Worm (Caenorhabditis elegans) whole organism, late embryonic: ENCODE results near the gene srx-67.

Experiments
- ama-1 ChIP-seq: fragments of 150-350 bp; optimal IDR thresholded peaks from 2 replicates; lab custom pipeline; 2014
- nfya-1 ChIP-seq: sonication (generic microtip); optimal IDR thresholded peaks from 2 replicates; lab custom pipeline; 2017; ENCODE audit warnings: missing genetic modification characterization, mild to moderate bottlenecking, missing compliant biosample characterization, antibody characterized with exemption, moderate library complexity
- ttx-3 ChIP-seq: sonication (generic microtip); optimal IDR thresholded peaks from 2 replicates; lab custom pipeline; 2016; ENCODE audit warnings: missing genetic modification reagents, missing genetic modification characterization, missing compliant biosample characterization

DNA sequence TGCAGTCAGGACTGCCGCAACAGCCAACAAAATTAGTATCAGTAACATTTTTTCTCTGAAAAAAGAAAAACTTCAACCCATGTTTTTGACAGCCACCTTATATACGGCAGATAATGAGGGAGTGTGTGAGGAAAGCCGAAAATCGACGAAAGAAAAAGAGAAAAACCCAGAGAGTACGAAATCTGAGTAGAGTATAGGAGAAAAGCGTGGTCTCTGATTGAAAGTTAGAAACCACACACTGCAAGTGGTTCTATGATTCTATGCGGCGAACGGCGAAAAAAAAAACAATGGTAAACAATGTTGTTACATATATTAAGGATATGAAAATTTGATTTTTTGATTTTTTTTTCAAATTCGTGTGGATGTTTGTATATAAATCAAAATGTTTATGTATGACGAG, 51.2 kb downstream of the srx-67 start, which contains the start of gene cyp-34A8:
- TF ChIP-seq ama-1 (no peak), nfya-1 (tag; lab: Kevin White, UChicago) (no peak), ttx-3 (no peak)
